Fruit fly (Drosophila melanogaster) whole organism, embryonic: Measurements from ENCODE around the gene Dmtn.

Experiments
- ATbp ChIP-seq: fragments of 200-800 bp; sonication (Bioruptor generic); optimal IDR thresholded peaks from 2 replicates; lab custom pipeline; 2017; ENCODE audit warnings: missing biosample characterization, mild to moderate bottlenecking, missing genetic modification characterization, missing genetic modification reagents
- Atf3 ChIP-seq: fragments of 200-800 bp; sonication (Bioruptor generic); optimal IDR thresholded peaks from 3 replicates; lab custom pipeline; 2016; ENCODE audit warnings: missing biosample characterization, missing genetic modification characterization
- Awh ChIP-seq: fragments of 200-800 bp; sonication (Bioruptor generic); IDR thresholded peaks from 2 replicates; pipeline ENCODE4, ENCODE4 v1.3.6; 2022; ENCODE audit warnings: missing biosample characterization, missing genetic modification characterization
- B-H1 ChIP-seq: fragments of 200-800 bp; sonication (Bioruptor generic); IDR thresholded peaks from 3 replicates; pipeline ENCODE4 v1.3.6; 2022; ENCODE audit warnings: missing biosample characterization, missing genetic modification characterization
- CG10147 ChIP-seq: fragments of 200-800 bp; sonication (Bioruptor generic); optimal IDR thresholded peaks from 2 replicates; lab custom pipeline; 2019; ENCODE audit warnings: missing biosample characterization, mild to moderate bottlenecking, missing genetic modification characterization, moderate library complexity
- CG10654 ChIP-seq: fragments of 200-800 bp; sonication (Bioruptor generic); optimal IDR thresholded peaks from 2 replicates; lab custom pipeline; 2016; ENCODE audit warnings: missing biosample characterization, missing genetic modification characterization
- CG13894 ChIP-seq: fragments of 200-800 bp; sonication (Bioruptor generic); optimal IDR thresholded peaks from 3 replicates; lab custom pipeline; 2018; ENCODE audit warnings: missing biosample characterization, mild to moderate bottlenecking, missing genetic modification characterization, moderate library complexity
- CG15269 ChIP-seq: fragments of 200-800 bp; sonication (Bioruptor generic); optimal IDR thresholded peaks from 2 replicates; lab custom pipeline; 2018; ENCODE audit warnings: missing biosample characterization, mild to moderate bottlenecking, missing genetic modification characterization, moderate library complexity
- CG15479 ChIP-seq: fragments of 200-800 bp; sonication (Bioruptor generic); optimal IDR thresholded peaks from 3 replicates; lab custom pipeline; 2019; ENCODE audit warnings: missing biosample characterization, mild to moderate bottlenecking, missing genetic modification characterization, moderate library complexity
- CG15601 ChIP-seq: fragments of 200-800 bp; sonication (Bioruptor generic); optimal IDR thresholded peaks from 3 replicates; lab custom pipeline; 2019; ENCODE audit warnings: missing biosample characterization, mild to moderate bottlenecking, missing genetic modification characterization, moderate library complexity
- CG17912 ChIP-seq: fragments of 200-800 bp; sonication (Bioruptor generic); optimal IDR thresholded peaks from 2 replicates; lab custom pipeline; 2018; ENCODE audit warnings: missing biosample characterization, mild to moderate bottlenecking, missing genetic modification characterization
- CG18262 ChIP-seq: fragments of 200-800 bp; optimal IDR thresholded peaks from 3 replicates; lab custom pipeline; 2019; ENCODE audit warnings: missing biosample characterization, mild to moderate bottlenecking, missing genetic modification characterization, moderate library complexity
- CG1832 ChIP-seq: fragments of 200-800 bp; sonication (Bioruptor generic); optimal IDR thresholded peaks from 2 replicates; lab custom pipeline; 2017; ENCODE audit warnings: missing biosample characterization, mild to moderate bottlenecking, missing genetic modification characterization, inconsistent platforms
- CG2129 ChIP-seq: fragments of 200-800 bp; sonication (Bioruptor generic); IDR thresholded peaks from 2 replicates; pipeline ENCODE4 v1.3.6; 2022; ENCODE audit warnings: missing biosample characterization, missing genetic modification characterization; ENCODE audit not compliant: partially characterized antibody
- CG34224 ChIP-seq: fragments of 200-800 bp; sonication (Bioruptor generic); IDR thresholded peaks from 3 replicates; pipeline ENCODE4 v1.3.6; 2022; ENCODE audit warnings: missing biosample characterization, missing genetic modification characterization; ENCODE audit not compliant: partially characterized antibody
- CG3838 ChIP-seq: fragments of 200-800 bp; sonication (Bioruptor generic); optimal IDR thresholded peaks from 3 replicates; lab custom pipeline; 2016; ENCODE audit warnings: missing biosample characterization, missing genetic modification characterization
- CG4360 ChIP-seq: fragments of 200-800 bp; sonication (Bioruptor generic); IDR thresholded peaks from 2 replicates; pipeline ENCODE4 v1.3.6; 2022; ENCODE audit warnings: missing biosample characterization, missing genetic modification characterization
- CG7357 ChIP-seq: fragments of 200-800 bp; sonication (Bioruptor generic); IDR thresholded peaks from 3 replicates; pipeline ENCODE4 v1.3.6; 2022; ENCODE audit warnings: missing biosample characterization, missing genetic modification characterization
- CG8924 ChIP-seq: fragments of 200-800 bp; optimal IDR thresholded peaks from 3 replicates; lab custom pipeline; 2019; ENCODE audit warnings: missing biosample characterization, mild to moderate bottlenecking, missing genetic modification characterization, moderate library complexity
- CG9932 ChIP-seq: fragments of 200-800 bp; sonication (Bioruptor generic); IDR thresholded peaks from 2 replicates; pipeline ENCODE4 v1.3.6; 2022; ENCODE audit warnings: missing biosample characterization, missing genetic modification characterization
- CHES-1-like ChIP-seq: fragments of 200-800 bp; sonication (Bioruptor generic); optimal IDR thresholded peaks from 2 replicates; lab custom pipeline; 2016; ENCODE audit warnings: missing biosample characterization, missing genetic modification characterization
- CkIIα-i1 ChIP-seq: fragments of 200-800 bp; sonication (Bioruptor generic); IDR thresholded peaks from 2 replicates; pipeline ENCODE4 v1.3.6; 2022; ENCODE audit warnings: missing biosample characterization, missing genetic modification characterization
- CoRest ChIP-seq: fragments of 200-800 bp; sonication (Bioruptor generic); optimal IDR thresholded peaks from 3 replicates; lab custom pipeline; 2018; ENCODE audit warnings: missing biosample characterization, mild to moderate bottlenecking, missing genetic modification characterization, moderate library complexity
- D19B ChIP-seq: fragments of 200-800 bp; sonication (Bioruptor generic); optimal IDR thresholded peaks from 2 replicates; lab custom pipeline; 2017; ENCODE audit warnings: missing biosample characterization, mild to moderate bottlenecking, missing genetic modification characterization
- Fer3 ChIP-seq: fragments of 200-800 bp; sonication (Bioruptor generic); optimal IDR thresholded peaks from 2 replicates; lab custom pipeline; 2018; ENCODE audit warnings: missing biosample characterization, mild to moderate bottlenecking, missing genetic modification characterization, moderate library complexity
- Jarid2 ChIP-seq: fragments of 200-800 bp; sonication (Bioruptor generic); optimal IDR thresholded peaks from 3 replicates; lab custom pipeline; 2017; ENCODE audit warnings: mild to moderate bottlenecking, missing biosample characterization, missing genetic modification reagents, missing genetic modification characterization
- MESR4 ChIP-seq: fragments of 200-800 bp; sonication (Bioruptor generic); optimal IDR thresholded peaks from 2 replicates; lab custom pipeline; 2018; ENCODE audit warnings: missing biosample characterization, mild to moderate bottlenecking, missing genetic modification characterization, moderate library complexity
- Mes4 ChIP-seq: fragments of 200-800 bp; sonication (Bioruptor generic); optimal IDR thresholded peaks from 2 replicates; lab custom pipeline; 2016; ENCODE audit warnings: missing biosample characterization, missing genetic modification characterization
- Pdp1 ChIP-seq, 2 experiments: fragments of 200-800 bp; sonication (Bioruptor generic); optimal IDR thresholded peaks; 3 replicates each; lab custom pipeline; 2016; ENCODE audit warnings: missing biosample characterization in 2 of 2, missing genetic modification characterization in 2 of 2, mild to moderate bottlenecking in 1 of 2, moderate library complexity in 1 of 2
- Ptx1 ChIP-seq: fragments of 200-800 bp; sonication (Bioruptor generic); IDR thresholded peaks from 2 replicates; pipeline ENCODE4 v1.3.6; 2022; ENCODE audit warnings: missing biosample characterization, missing genetic modification characterization
- Side ChIP-seq: fragments of 200-800 bp; sonication (Bioruptor generic); optimal IDR thresholded peaks from 2 replicates; lab custom pipeline; 2016; ENCODE audit warnings: missing biosample characterization, missing genetic modification characterization
- Six4 ChIP-seq: fragments of 200-800 bp; sonication (Bioruptor generic); optimal IDR thresholded peaks from 2 replicates; lab custom pipeline; 2016; ENCODE audit warnings: missing biosample characterization, missing genetic modification characterization
- Tbp ChIP-seq: fragments of >200 bp; optimal IDR thresholded peaks from 2 replicates; lab custom pipeline; 2018; ENCODE audit warnings: missing biosample characterization, missing genetic modification characterization
- Trl ChIP-seq, 3 experiments: fragments of >200 bp in 2 of 3; fragments of 200-800 bp in 1 of 3; sonication (Bioruptor generic) in 1 of 3; optimal IDR thresholded peaks; 2 replicates in 1 of 3; 3 replicates in 2 of 3; lab custom pipeline; 2016 to 2017; ENCODE audit warnings: missing biosample characterization in 1 of 3, missing genetic modification characterization in 1 of 3
- cg ChIP-seq: fragments of 200-800 bp; sonication (Bioruptor generic); optimal IDR thresholded peaks from 3 replicates; lab custom pipeline; 2019; ENCODE audit warnings: missing biosample characterization, mild to moderate bottlenecking, missing genetic modification characterization, moderate library complexity
- disco-r ChIP-seq: fragments of 200-800 bp; sonication (Bioruptor generic); optimal IDR thresholded peaks from 2 replicates; lab custom pipeline; 2016; ENCODE audit warnings: missing biosample characterization, missing genetic modification characterization
- her ChIP-seq: fragments of 200-800 bp; sonication (Bioruptor generic); optimal IDR thresholded peaks from 2 replicates; lab custom pipeline; 2016; ENCODE audit warnings: missing biosample characterization, missing genetic modification characterization
- lmd ChIP-seq: fragments of 200-800 bp; sonication (Bioruptor generic); IDR thresholded peaks from 2 replicates; pipeline ENCODE4 v1.3.6; 2022; ENCODE audit warnings: missing biosample characterization, missing genetic modification characterization
- lov ChIP-seq, 2 experiments: fragments of 200-800 bp in 1 of 2; fragments of >200 bp in 1 of 2; sonication (Bioruptor generic) in 1 of 2; IDR thresholded peaks in 1 of 2; optimal IDR thresholded peaks in 1 of 2; 2 replicates in 1 of 2; 3 replicates in 1 of 2; pipeline versions ENCODE4 v1.3.6 to Lab custom; 2017 to 2022; ENCODE audit warnings: missing biosample characterization in 1 of 2, missing genetic modification characterization in 1 of 2
- peb ChIP-seq: fragments of 200-800 bp; sonication (Bioruptor generic); IDR thresholded peaks from 2 replicates; pipeline ENCODE4 v1.3.6; 2022; ENCODE audit warnings: missing biosample characterization, missing genetic modification characterization
- pfk ChIP-seq: fragments of 200-800 bp; sonication (Bioruptor generic); optimal IDR thresholded peaks from 2 replicates; lab custom pipeline; 2018; ENCODE audit warnings: missing biosample characterization, mild to moderate bottlenecking, missing genetic modification characterization, moderate library complexity
- pum ChIP-seq: fragments of 200-800 bp; sonication (Bioruptor generic); optimal IDR thresholded peaks from 2 replicates; lab custom pipeline; 2016; ENCODE audit warnings: missing biosample characterization, missing genetic modification characterization
- sc ChIP-seq, 3 experiments: fragments of >200 bp in 2 of 3; fragments of 200-800 bp in 1 of 3; sonication (Bioruptor generic) in 1 of 3; optimal IDR thresholded peaks; 2 replicates in 2 of 3; 3 replicates in 1 of 3; lab custom pipeline; 2017; ENCODE audit warnings: mild to moderate bottlenecking in 1 of 3, missing biosample characterization in 1 of 3, missing genetic modification characterization in 1 of 3, missing genetic modification reagents in 1 of 3
- ttk ChIP-seq: fragments of 200-800 bp; sonication (Bioruptor generic); IDR thresholded peaks from 2 replicates; pipeline ENCODE4 v2.1.2; 2022; ENCODE audit warnings: missing biosample characterization, missing genetic modification characterization
- yki ChIP-seq: fragments of >200 bp; optimal IDR thresholded peaks from 3 replicates; lab custom pipeline; 2018
- zf30C ChIP-seq: fragments of 200-800 bp; sonication (Bioruptor generic); optimal IDR thresholded peaks from 3 replicates; lab custom pipeline; 2018; ENCODE audit warnings: missing biosample characterization, mild to moderate bottlenecking, missing genetic modification characterization

The Dmtn gene

DNA sequence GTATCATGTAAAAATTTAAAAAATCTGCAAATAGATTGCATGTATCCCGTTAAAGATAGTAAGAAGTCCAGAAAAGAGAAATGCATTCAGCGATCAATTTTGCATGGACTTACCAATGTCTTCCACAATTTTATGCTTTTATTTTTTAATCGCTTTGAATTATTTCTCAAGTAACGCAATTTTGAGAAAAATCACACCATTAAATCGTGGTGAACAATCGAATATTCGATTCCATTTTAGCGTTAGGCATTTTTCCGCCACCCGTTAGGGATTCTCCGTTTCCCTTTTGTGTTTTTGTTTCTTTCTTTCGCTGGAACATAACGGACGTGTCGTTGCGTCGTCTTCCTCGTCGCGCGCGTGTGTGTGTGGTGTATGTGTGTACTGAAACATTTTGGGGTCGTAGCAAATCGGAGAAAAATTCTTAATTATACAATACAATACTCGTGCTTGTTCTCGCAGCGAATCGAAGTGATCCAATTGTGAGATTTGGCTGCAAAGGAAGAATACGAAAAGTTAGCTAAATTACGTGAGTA, 937 bp upstream of the Dmtn start, which contains the start of gene gpp (continued):
- TF ChIP-seq Atf3 (no peak), Side (GFP tag; lab: Kevin White, UChicago) (peak; percentile 26), pum (GFP tag; lab: Kevin White, UChicago) (no peak)

DNA sequence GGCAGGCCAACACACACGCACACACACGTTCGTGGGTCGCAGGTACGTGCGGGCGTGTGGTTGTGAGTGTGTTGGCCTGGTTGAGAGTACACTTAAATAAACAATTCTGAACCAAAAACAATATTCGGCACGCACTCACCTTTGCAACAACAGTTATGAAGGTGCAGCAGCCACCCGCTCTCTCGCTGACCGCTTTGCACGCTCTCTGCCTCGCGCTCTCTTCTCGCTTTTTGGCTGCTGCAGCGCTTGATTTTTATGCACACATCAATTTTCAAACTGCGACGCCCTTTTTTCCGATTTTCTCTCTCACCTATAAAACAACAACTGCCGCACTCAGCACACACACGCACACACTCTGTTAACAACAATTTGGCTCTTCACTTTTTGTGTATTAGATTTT, 456 bp downstream of the Dmtn start:
- TF ChIP-seq peb (no peak), CG9932 (no peak), Tbp (GFP tag; lab: Kevin White, UChicago) (no peak), Mes4 (no peak), zf30C (GFP tag; lab: Kevin White, UChicago) (peak; percentile 76), CoRest (tag; lab: Kevin White, UChicago) (no peak), cg (GFP tag; lab: Kevin White, UChicago) (peak; percentile 78), Six4 (GFP tag; lab: Kevin White, UChicago) (no peak), yki (lab: Kevin White, UChicago) (peak; percentile 47), Fer3 (tag; lab: Kevin White, UChicago) (no peak), Trl (optimal IDR thresholded peaks at IDR 0.05; lab: Kevin White, UChicago) (peak; percentile 80 to 83), Trl (GFP tag; optimal IDR thresholded peaks at IDR 0.05; lab: Kevin White, UChicago) (peak; percentile 6), CG15479 (GFP tag; lab: Kevin White, UChicago) (peak; percentile 14)

DNA sequence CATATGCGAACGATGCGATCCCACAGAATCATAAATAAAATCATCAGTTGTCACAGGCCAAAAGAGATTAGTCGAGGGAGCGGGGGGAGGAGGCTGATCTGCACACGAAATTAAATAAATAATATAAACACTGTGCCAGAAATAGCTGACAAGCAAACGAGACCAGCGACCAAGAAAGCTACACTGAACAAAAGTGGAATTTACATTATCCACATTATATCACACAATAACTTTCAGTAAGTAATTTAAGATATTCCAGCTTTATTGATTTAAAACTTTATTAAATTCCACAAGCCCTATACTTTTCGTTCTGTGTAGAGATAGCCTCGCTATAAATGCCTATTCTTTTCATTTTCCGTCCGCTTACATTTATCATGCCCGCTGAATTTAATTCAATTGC, 1.5 kb downstream of the Dmtn start:
- TF ChIP-seq Ptx1 (GFP tag; lab: Robert Waterston, UW) = peak; percentile 93
- TF ChIP-seq lov (optimal IDR thresholded peaks at IDR 0.05; lab: Kevin White, UChicago) = no peak
- TF ChIP-seq lov (GFP tag; IDR thresholded peaks at IDR 0.05; lab: Robert Waterston, UW) = peak; percentile 78; the same call in 1 of the 3 replicates
- peak; percentile 57 for TF ChIP-seq Jarid2 (GFP tag; lab: Kevin White, UChicago)
- TF ChIP-seq CG15269 = peak; percentile 88
- TF ChIP-seq CG10654 (GFP tag; lab: Kevin White, UChicago) = peak; percentile 62
- TF ChIP-seq CG8924 (tag; lab: Kevin White, UChicago) = peak; percentile 83
- TF ChIP-seq CG13894 (tag; lab: Kevin White, UChicago) = no peak
- peak; percentile 64 for TF ChIP-seq CHES-1-like (GFP tag; lab: Kevin White, UChicago)
- peak; percentile 16 for TF ChIP-seq disco-r (GFP tag; lab: Kevin White, UChicago)
- TF ChIP-seq CG1832 (GFP tag; lab: Kevin White, UChicago) = no peak
- TF ChIP-seq MESR4 (GFP tag; lab: Kevin White, UChicago) = no peak
- no peak for TF ChIP-seq CG2129 (GFP tag; lab: Robert Waterston, UW)
- TF ChIP-seq CG34224 = no peak
- peak; percentile 87; the same call in 1 of the 2 replicates for TF ChIP-seq ttk (GFP tag; lab: Robert Waterston, UW)
- TF ChIP-seq sc (optimal IDR thresholded peaks at IDR 0.05; lab: Kevin White, UChicago) = no peak
- peak; percentile 52 for TF ChIP-seq sc (GFP tag; optimal IDR thresholded peaks at IDR 0.05; lab: Kevin White, UChicago)
- no peak for TF ChIP-seq CG4360 (GFP tag; lab: Robert Waterston, UW)
- TF ChIP-seq CG15601 (tag; lab: Kevin White, UChicago) = peak; percentile 63
- TF ChIP-seq CG17912 (GFP tag; lab: Kevin White, UChicago) = no peak
- peak; percentile 81 for TF ChIP-seq ATbp (GFP tag; lab: Kevin White, UChicago)
- peak; percentile 80 for TF ChIP-seq CG18262 (tag; lab: Kevin White, UChicago)
- peak; percentile 51 for TF ChIP-seq CG3838 (GFP tag; lab: Kevin White, UChicago)
- TF ChIP-seq Pdp1 (GFP tag; optimal IDR thresholded peaks at IDR 0.05; lab: Kevin White, UChicago) = peak; percentile 77
- TF ChIP-seq CkIIα-i1 = peak; percentile 66
- TF ChIP-seq her = peak; percentile 56
- peak; percentile 91 for TF ChIP-seq Awh (GFP tag; lab: Robert Waterston, UW)
- TF ChIP-seq D19B (GFP tag; lab: Kevin White, UChicago) = peak; percentile 60
- TF ChIP-seq CG7357 = peak; percentile 72; the same call in 2 of the 3 replicates
- TF ChIP-seq lmd (GFP tag; lab: Robert Waterston, UW) = peak; percentile 88
- peak; percentile 87; the same call in 2 of the 3 replicates for TF ChIP-seq B-H1 (GFP tag; lab: Robert Waterston, UW)
- TF ChIP-seq pfk (GFP tag; lab: Kevin White, UChicago) = no peak
- TF ChIP-seq CG10147 (GFP tag; lab: Kevin White, UChicago) = peak; percentile 61
